Worm (Caenorhabditis elegans): ENCODE data around the gene Y25C1A.14.

DNA sequence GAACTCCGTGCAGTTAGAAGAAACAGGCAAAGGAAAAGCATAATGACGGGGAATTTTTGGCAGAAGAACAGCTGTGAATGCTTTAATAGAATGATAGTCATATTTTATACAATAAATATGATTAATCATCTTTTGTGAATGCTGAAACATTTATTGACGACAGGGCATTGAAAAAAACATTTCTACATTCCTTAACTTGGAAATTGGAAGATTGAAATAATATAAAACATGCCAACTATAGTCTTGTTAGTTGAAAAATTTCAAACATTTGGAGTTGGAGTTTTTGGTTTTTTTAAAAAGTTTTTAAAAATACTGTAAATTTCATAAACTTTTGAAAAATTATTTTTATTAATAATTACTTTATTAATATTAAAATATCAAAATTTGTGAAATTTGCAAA lies at the start of gene Y25C1A.14:
- TF ChIP-seq zip-8 (tag; optimal IDR thresholded peaks at IDR 0.05) (no peak), ztf-11 (tag; optimal IDR thresholded peaks at IDR 0.05) (no peak), nhr-28 (tag; optimal IDR thresholded peaks at IDR 0.05) (no peak), nhr-237 (tag; optimal IDR thresholded peaks at IDR 0.05) (no peak), ceh-39 (tag; optimal IDR thresholded peaks at IDR 0.05) (no peak), snpc-4 (tag; optimal IDR thresholded peaks at IDR 0.05) (no peak), pha-4 (tag; optimal IDR thresholded peaks at IDR 0.05) (no peak), unc-39 (tag; optimal IDR thresholded peaks at IDR 0.05) (no peak)
